Fruit fly (Drosophila melanogaster) whole organism, embryonic: ENCODE data around the gene stol.

Experiments used
- Atf3 ChIP-seq: fragments of 200-800 bp; sonication (Bioruptor generic); optimal IDR thresholded peaks from 3 replicates; lab custom pipeline; 2016; ENCODE audit warnings: missing biosample characterization, missing genetic modification characterization
- Atf6 ChIP-seq: fragments of 200-800 bp; sonication (Bioruptor generic); IDR thresholded peaks from 2 replicates; pipeline ENCODE4 v1.3.6; 2022; ENCODE audit warnings: missing biosample characterization, missing genetic modification characterization
- CG10209 ChIP-seq: fragments of 200-800 bp; sonication (Bioruptor generic); optimal IDR thresholded peaks from 3 replicates; lab custom pipeline; 2017; ENCODE audit warnings: missing biosample characterization, mild to moderate bottlenecking, missing genetic modification characterization, missing genetic modification reagents
- CG11398 ChIP-seq: fragments of 200-800 bp; sonication (Bioruptor generic); optimal IDR thresholded peaks from 2 replicates; lab custom pipeline; 2016; ENCODE audit warnings: missing biosample characterization, missing genetic modification characterization
- CG12391 ChIP-seq: fragments of 200-800 bp; sonication (Bioruptor generic); optimal IDR thresholded peaks from 3 replicates; lab custom pipeline; 2018; ENCODE audit warnings: missing biosample characterization, mild to moderate bottlenecking, missing genetic modification characterization, moderate library complexity
- CG15479 ChIP-seq: fragments of 200-800 bp; sonication (Bioruptor generic); optimal IDR thresholded peaks from 3 replicates; lab custom pipeline; 2019; ENCODE audit warnings: missing biosample characterization, mild to moderate bottlenecking, missing genetic modification characterization, moderate library complexity
- CG15696 ChIP-seq: fragments of 200-800 bp; sonication (Bioruptor generic); optimal IDR thresholded peaks from 2 replicates; lab custom pipeline; 2019; ENCODE audit warnings: missing biosample characterization, mild to moderate bottlenecking, missing genetic modification characterization, moderate library complexity
- CG1602 ChIP-seq: fragments of 200-800 bp; sonication (Bioruptor generic); optimal IDR thresholded peaks from 3 replicates; lab custom pipeline; 2016; ENCODE audit warnings: missing biosample characterization, missing genetic modification characterization
- CG17328 ChIP-seq: fragments of 200-800 bp; sonication (Bioruptor generic); IDR thresholded peaks from 2 replicates; pipeline ENCODE4 v1.3.6; 2022; ENCODE audit warnings: missing biosample characterization, missing genetic modification characterization
- CG17912 ChIP-seq: fragments of 200-800 bp; sonication (Bioruptor generic); optimal IDR thresholded peaks from 2 replicates; lab custom pipeline; 2018; ENCODE audit warnings: missing biosample characterization, mild to moderate bottlenecking, missing genetic modification characterization
- CG18476 ChIP-seq: fragments of 200-800 bp; sonication (Bioruptor generic); optimal IDR thresholded peaks from 2 replicates; lab custom pipeline; 2016; ENCODE audit warnings: missing biosample characterization, mild to moderate bottlenecking, missing genetic modification characterization
- CG30020 ChIP-seq: fragments of 200-800 bp; optimal IDR thresholded peaks from 2 replicates; lab custom pipeline; 2019; ENCODE audit warnings: missing biosample characterization, mild to moderate bottlenecking, missing genetic modification characterization, moderate library complexity
- CG31365 ChIP-seq: fragments of 200-800 bp; sonication (Bioruptor generic); optimal IDR thresholded peaks from 2 replicates; lab custom pipeline; 2018; ENCODE audit warnings: missing biosample characterization, mild to moderate bottlenecking, missing genetic modification characterization
- CG3995 ChIP-seq: fragments of 200-800 bp; sonication (Bioruptor generic); optimal IDR thresholded peaks from 3 replicates; lab custom pipeline; 2016; ENCODE audit warnings: missing biosample characterization, missing genetic modification characterization
- CG8089 ChIP-seq: fragments of 200-800 bp; sonication (Bioruptor generic); optimal IDR thresholded peaks from 3 replicates; lab custom pipeline; 2016; ENCODE audit warnings: missing biosample characterization, missing genetic modification characterization
- CG8281 ChIP-seq: fragments of 200-800 bp; sonication (Bioruptor generic); optimal IDR thresholded peaks from 2 replicates; lab custom pipeline; 2018; ENCODE audit warnings: missing biosample characterization, mild to moderate bottlenecking, missing genetic modification characterization, moderate library complexity
- CG9817 ChIP-seq: fragments of 200-800 bp; sonication (Bioruptor generic); optimal IDR thresholded peaks from 2 replicates; lab custom pipeline; 2018; ENCODE audit warnings: missing biosample characterization, mild to moderate bottlenecking, missing genetic modification characterization, moderate library complexity
- CrebB ChIP-seq: fragments of 200-800 bp; sonication (Bioruptor generic); optimal IDR thresholded peaks from 3 replicates; lab custom pipeline; 2018; ENCODE audit warnings: missing biosample characterization, mild to moderate bottlenecking, missing genetic modification characterization
- D ChIP-seq, 2 experiments: fragments of 200-800 bp in 1 of 2; fragments of >200 bp in 1 of 2; sonication (Bioruptor generic) in 1 of 2; optimal IDR thresholded peaks; 2 replicates in 1 of 2; 3 replicates in 1 of 2; lab custom pipeline; 2017; ENCODE audit warnings: mild to moderate bottlenecking in 1 of 2, missing biosample characterization in 1 of 2, missing genetic modification characterization in 1 of 2, missing genetic modification reagents in 1 of 2
- Dip3 ChIP-seq: fragments of 200-800 bp; sonication (Bioruptor generic); optimal IDR thresholded peaks from 3 replicates; lab custom pipeline; 2016; ENCODE audit warnings: missing biosample characterization, missing genetic modification characterization
- Drgx ChIP-seq: fragments of 200-800 bp; sonication (Bioruptor generic); IDR thresholded peaks from 2 replicates; pipeline ENCODE4 v1.3.6; 2022; ENCODE audit warnings: missing biosample characterization, missing genetic modification characterization
- Ets65A ChIP-seq: fragments of 200-800 bp; sonication (Bioruptor generic); peaks from one replicate; lab custom pipeline; 2016; ENCODE audit warnings: missing biosample characterization, missing genetic modification characterization
- Hand ChIP-seq: fragments of 200-800 bp; sonication (Bioruptor generic); optimal IDR thresholded peaks from 2 replicates; lab custom pipeline; 2017; ENCODE audit warnings: mild to moderate bottlenecking, missing biosample characterization, missing genetic modification reagents, missing genetic modification characterization
- MESR4 ChIP-seq: fragments of 200-800 bp; sonication (Bioruptor generic); optimal IDR thresholded peaks from 2 replicates; lab custom pipeline; 2018; ENCODE audit warnings: missing biosample characterization, mild to moderate bottlenecking, missing genetic modification characterization, moderate library complexity
- Poxn ChIP-seq: fragments of 200-800 bp; sonication (Bioruptor generic); IDR thresholded peaks from 2 replicates; pipeline ENCODE4 v1.3.6; 2022; ENCODE audit warnings: missing biosample characterization, missing genetic modification characterization
- Six4 ChIP-seq: fragments of 200-800 bp; sonication (Bioruptor generic); optimal IDR thresholded peaks from 2 replicates; lab custom pipeline; 2016; ENCODE audit warnings: missing biosample characterization, missing genetic modification characterization
- Vsx1 ChIP-seq: fragments of 200-800 bp; sonication (Bioruptor generic); optimal IDR thresholded peaks from 2 replicates; lab custom pipeline; 2017; ENCODE audit warnings: missing biosample characterization, mild to moderate bottlenecking, missing genetic modification characterization, missing genetic modification reagents
- YL-1 ChIP-seq: fragments of 200-800 bp; sonication (Bioruptor generic); optimal IDR thresholded peaks from 3 replicates; lab custom pipeline; 2017; ENCODE audit warnings: missing biosample characterization, mild to moderate bottlenecking, missing genetic modification characterization
- ara ChIP-seq: fragments of 200-800 bp; sonication (Bioruptor generic); IDR thresholded peaks from 2 replicates; pipeline ENCODE4 v1.3.6; 2022; ENCODE audit warnings: missing biosample characterization, missing genetic modification characterization
- btn ChIP-seq: fragments of 200-800 bp; sonication (Bioruptor generic); optimal IDR thresholded peaks from 2 replicates; lab custom pipeline; 2016; ENCODE audit warnings: missing biosample characterization, missing genetic modification characterization
- dmrt99B ChIP-seq: fragments of 200-800 bp; sonication (Bioruptor generic); optimal IDR thresholded peaks from 2 replicates; lab custom pipeline; 2018; ENCODE audit warnings: missing biosample characterization, mild to moderate bottlenecking, missing genetic modification characterization, moderate library complexity
- dpn ChIP-seq, 2 experiments: fragments of 200-800 bp; sonication (Bioruptor generic); optimal IDR thresholded peaks; 3 replicates each; lab custom pipeline; 2016; ENCODE audit warnings: missing biosample characterization in 2 of 2, missing genetic modification characterization in 2 of 2
- fd3F ChIP-seq: fragments of 200-800 bp; sonication (Bioruptor generic); optimal IDR thresholded peaks from 2 replicates; lab custom pipeline; 2018; ENCODE audit warnings: missing biosample characterization, mild to moderate bottlenecking, missing genetic modification characterization, moderate library complexity
- grn ChIP-seq: fragments of 200-800 bp; sonication (Bioruptor generic); optimal IDR thresholded peaks from 3 replicates; lab custom pipeline; 2017; ENCODE audit warnings: missing biosample characterization, missing genetic modification characterization
- gsb ChIP-seq: fragments of 200-800 bp; sonication (Bioruptor generic); IDR thresholded peaks from 2 replicates; pipeline ENCODE4 v1.3.6; 2022; ENCODE audit warnings: missing biosample characterization, missing genetic modification characterization
- gsb-n ChIP-seq: fragments of 200-800 bp; sonication (Bioruptor generic); optimal IDR thresholded peaks from 3 replicates; lab custom pipeline; 2018; ENCODE audit warnings: missing biosample characterization, mild to moderate bottlenecking, missing genetic modification characterization
- jing ChIP-seq: fragments of 200-800 bp; sonication (Bioruptor generic); optimal IDR thresholded peaks from 2 replicates; lab custom pipeline; 2018; ENCODE audit warnings: missing biosample characterization, mild to moderate bottlenecking, missing genetic modification characterization
- lilli ChIP-seq: fragments of 200-800 bp; sonication (Bioruptor generic); optimal IDR thresholded peaks from 3 replicates; lab custom pipeline; 2016; ENCODE audit warnings: missing biosample characterization, missing genetic modification characterization
- luna ChIP-seq: fragments of 200-800 bp; sonication (Bioruptor generic); optimal IDR thresholded peaks from 2 replicates; lab custom pipeline; 2016; ENCODE audit warnings: missing biosample characterization, missing genetic modification characterization
- mld ChIP-seq: fragments of 200-800 bp; sonication (Bioruptor generic); IDR thresholded peaks from 3 replicates; pipeline ENCODE4 v1.3.6; 2022; ENCODE audit warnings: missing biosample characterization, missing genetic modification characterization; ENCODE audit not compliant: partially characterized antibody
- otp ChIP-seq: fragments of 200-800 bp; sonication (Bioruptor generic); IDR thresholded peaks from 3 replicates; pipeline ENCODE4, ENCODE4 v1.3.6; 2022; ENCODE audit warnings: missing biosample characterization, missing genetic modification characterization
- pfk ChIP-seq: fragments of 200-800 bp; sonication (Bioruptor generic); optimal IDR thresholded peaks from 2 replicates; lab custom pipeline; 2018; ENCODE audit warnings: missing biosample characterization, mild to moderate bottlenecking, missing genetic modification characterization, moderate library complexity
- slp2 ChIP-seq: fragments of 200-800 bp; sonication (Bioruptor generic); optimal IDR thresholded peaks from 2 replicates; lab custom pipeline; 2016; ENCODE audit warnings: missing biosample characterization, missing genetic modification characterization
- sna ChIP-seq: fragments of 200-800 bp; sonication (Bioruptor generic); IDR thresholded peaks from 2 replicates; pipeline ENCODE4 v1.3.6; 2022; ENCODE audit warnings: missing biosample characterization, missing genetic modification characterization; ENCODE audit not compliant: partially characterized antibody
- stwl ChIP-seq: fragments of 200-800 bp; sonication (Bioruptor generic); optimal IDR thresholded peaks from 3 replicates; lab custom pipeline; 2018; ENCODE audit warnings: missing biosample characterization, mild to moderate bottlenecking, missing genetic modification characterization, moderate library complexity
- toy ChIP-seq: fragments of 200-800 bp; sonication (Bioruptor generic); IDR thresholded peaks from 2 replicates; pipeline ENCODE4 v1.3.6; 2022; ENCODE audit warnings: missing biosample characterization, missing genetic modification characterization
- trh ChIP-seq: fragments of 200-800 bp; sonication (Bioruptor generic); optimal IDR thresholded peaks from 2 replicates; lab custom pipeline; 2016; ENCODE audit warnings: missing biosample characterization, missing genetic modification characterization
- tup ChIP-seq: fragments of 200-800 bp; sonication (Bioruptor generic); optimal IDR thresholded peaks from 2 replicates; lab custom pipeline; 2016; ENCODE audit warnings: missing biosample characterization, mild to moderate bottlenecking, missing genetic modification characterization, moderate library complexity
- unc-4 ChIP-seq: fragments of 200-800 bp; sonication (Bioruptor generic); IDR thresholded peaks from 2 replicates; pipeline ENCODE4 v1.3.6; 2022; ENCODE audit warnings: missing biosample characterization, missing genetic modification characterization; ENCODE audit not compliant: partially characterized antibody
- vfl ChIP-seq: fragments of 200-800 bp; sonication (Bioruptor generic); optimal IDR thresholded peaks from 2 replicates; lab custom pipeline; 2016; ENCODE audit warnings: missing biosample characterization, missing genetic modification characterization
- yki ChIP-seq: fragments of >200 bp; optimal IDR thresholded peaks from 3 replicates; lab custom pipeline; 2018

Gene stol

DNA sequence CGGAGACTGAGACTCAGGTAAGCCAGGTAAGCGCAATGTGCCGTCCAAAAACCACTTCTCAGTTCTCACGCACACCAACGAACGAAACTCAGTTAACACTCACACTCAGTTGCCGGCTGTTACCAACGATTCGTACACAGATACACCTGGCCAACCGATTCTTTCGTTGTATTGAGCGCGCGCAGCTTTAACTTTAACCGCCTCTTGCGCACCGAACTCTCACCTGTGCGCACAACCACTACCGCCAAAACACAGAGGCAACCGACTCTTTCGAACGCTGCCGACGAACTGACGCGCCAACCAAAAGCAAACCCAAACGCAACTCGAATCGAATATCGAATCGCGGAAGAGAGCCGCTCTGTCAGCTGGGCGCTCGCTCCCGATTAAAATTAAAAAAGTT, 44.4 kb upstream of the stol start, which contains the start of gene Gli (continued):
- TF ChIP-seq CG9817 (tag; lab: Kevin White, UChicago) (no peak), CG30020 (tag; lab: Kevin White, UChicago) (no peak), ara (no peak), btn (no peak), grn (GFP tag; lab: Kevin White, UChicago) (no peak), pfk (GFP tag; lab: Kevin White, UChicago) (peak; percentile 46), CG1602 (GFP tag; lab: Kevin White, UChicago) (no peak), gsb (GFP tag; lab: Robert Waterston, UW) (no peak), CG11398 (GFP tag; lab: Kevin White, UChicago) (no peak), CG3995 (GFP tag; lab: Kevin White, UChicago) (no peak), CrebB (tag; lab: Kevin White, UChicago) (peak; percentile 65), MESR4 (peak; percentile 22), Poxn (GFP tag; lab: Robert Waterston, UW) (no peak), toy (no peak), yki (lab: Kevin White, UChicago) (no peak), slp2 (GFP tag; lab: Kevin White, UChicago) (no peak), D (optimal IDR thresholded peaks at IDR 0.05; lab: Kevin White, UChicago) (no peak), D (GFP tag; optimal IDR thresholded peaks at IDR 0.05; lab: Kevin White, UChicago) (no peak), CG15479 (GFP tag; lab: Kevin White, UChicago) (no peak), dmrt99B (no peak), unc-4 (GFP tag; lab: Robert Waterston, UW) (peak; percentile 52), Ets65A (GFP tag; lab: Kevin White, UChicago) (no peak), Hand (GFP tag; lab: Kevin White, UChicago) (no peak), CG12391 (tag; lab: Kevin White, UChicago) (no peak), otp (GFP tag; lab: Robert Waterston, UW) (peak; percentile 78), CG31365 (tag; lab: Kevin White, UChicago) (no peak), CG18476 (GFP tag; lab: Kevin White, UChicago) (no peak), Drgx (peak; percentile 61; the same call in 1 of the 2 replicates), CG17912 (GFP tag; lab: Kevin White, UChicago) (no peak), CG15696 (tag; lab: Kevin White, UChicago) (no peak), CG8089 (GFP tag; lab: Kevin White, UChicago) (no peak), CG10209 (no peak), vfl (GFP tag; lab: Kevin White, UChicago) (peak; percentile 10), lilli (no peak), Atf6 (GFP tag; lab: Robert Waterston, UW) (peak; percentile 67; the same call in 1 of the 2 replicates), sna (GFP tag; lab: Robert Waterston, UW) (no peak), fd3F (no peak), CG17328 (peak; percentile 26; the same call in 1 of the 2 replicates), tup (no peak), Atf3 (GFP tag; lab: Kevin White, UChicago) (no peak), Vsx1 (GFP tag; lab: Kevin White, UChicago) (no peak), Six4 (GFP tag; lab: Kevin White, UChicago) (no peak), dpn (GFP tag; optimal IDR thresholded peaks at IDR 0.05; lab: Kevin White, UChicago) (peak in 1 of 2 experiments; percentile 58), trh (GFP tag; lab: Kevin White, UChicago) (no peak), jing (GFP tag; lab: Kevin White, UChicago) (no peak), stwl (peak; percentile 28), YL-1 (GFP tag; lab: Kevin White, UChicago) (no peak), mld (GFP tag; lab: Robert Waterston, UW) (no peak; the same call in 2 of the 3 replicates), CG8281 (tag; lab: Kevin White, UChicago) (no peak), luna (GFP tag; lab: Kevin White, UChicago) (no peak), gsb-n (tag; lab: Kevin White, UChicago) (no peak), Dip3 (GFP tag; lab: Kevin White, UChicago) (no peak)
